Worm (Caenorhabditis elegans): ENCODE results near the gene fbxc-39.
"Not testable (repeated sequence)": the region's sequence is repeated elsewhere in the genome, so short reads cannot be mapped to it uniquely, and the experiment has no call there.

fbxc-39 gene

DNA sequence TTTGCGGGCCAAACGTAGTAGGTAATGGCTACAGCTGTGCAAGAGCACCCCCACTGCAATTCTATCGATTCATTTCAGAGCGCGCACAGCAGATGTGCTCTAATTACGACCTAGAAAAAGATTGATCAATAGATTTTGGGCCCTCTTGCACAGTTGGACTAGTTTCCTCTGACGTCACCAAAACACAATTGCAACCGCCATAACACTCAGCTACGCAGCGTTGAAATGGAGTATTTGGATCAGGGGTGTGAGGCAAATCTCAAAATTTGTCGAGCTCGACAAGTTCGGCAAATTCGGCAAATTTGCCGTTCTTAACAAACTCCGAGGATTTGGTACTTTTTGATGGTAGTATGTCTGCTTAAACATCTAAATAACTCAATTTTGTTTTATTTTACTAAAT, 21.6 kb upstream of the fbxc-39 start, which contains the start of gene fbxc-18:
fbxc-18 (minus strand) TSS at position 101 of the 400 bp plus-strand sequence.
- TF ChIP-seq ceh-48 (tag; optimal IDR thresholded peaks at IDR 0.05); hlh-30 (tag; optimal IDR thresholded peaks at IDR 0.05; ENCODE audit: insufficient read depth); pat-9 (tag; optimal IDR thresholded peaks at IDR 0.05): not testable (repeated sequence)

DNA sequence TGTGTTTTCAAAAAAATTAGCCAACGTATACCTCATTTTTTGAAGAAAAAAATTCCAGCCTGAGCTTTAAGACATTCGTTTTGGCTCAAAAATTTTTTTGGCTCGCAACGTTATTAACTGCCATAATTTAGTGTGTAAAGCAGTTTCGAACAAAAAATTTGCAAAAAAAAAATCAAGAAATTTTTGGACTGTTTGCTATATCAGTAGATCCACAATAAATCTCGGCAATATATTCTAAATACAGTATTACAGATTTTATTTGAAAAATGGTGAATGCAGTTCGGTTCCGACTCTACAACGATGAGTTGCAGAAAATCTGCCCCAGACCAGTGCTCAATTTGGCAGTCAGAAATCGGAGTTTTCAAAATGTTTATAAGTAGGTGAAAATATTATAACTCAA, 20.4 kb upstream of the fbxc-39 start, which contains the start of gene C32B5.6:
C32B5.6 (plus strand) TSS at position 301 of the 400 bp plus-strand sequence.
- TF ChIP-seq hlh-13 (GFP tag; optimal IDR thresholded peaks at IDR 0.05); gmeb-2 (tag; optimal IDR thresholded peaks at IDR 0.05); unc-86 (tag; optimal IDR thresholded peaks at IDR 0.05): not testable (repeated sequence)

ce11 chrII:972850-973249, 15.7 kb upstream of the fbxc-39 start, which contains the start of gene C32B5.15:
Gene C32B5.15, minus strand, starts transcription at chrII:972950.
- TF ChIP-seq tbx-7 (tag; optimal IDR thresholded peaks at IDR 0.05) (no peak), ttx-3 (tag; optimal IDR thresholded peaks at IDR 0.05) (no peak)

ce11 chrII:973999-974398, 14.5 kb upstream of the fbxc-39 start, which contains the start of gene fbxc-14:
Gene fbxc-14, plus strand, starts transcription at chrII:974299.
- TF ChIP-seq ceh-19 (GFP tag; optimal IDR thresholded peaks at IDR 0.05) (no peak), pag-3 (tag; optimal IDR thresholded peaks at IDR 0.05; ENCODE audit: borderline replicate concordance) (no peak), tbx-7 (tag; optimal IDR thresholded peaks at IDR 0.05) (no peak), hlh-15 (tag; optimal IDR thresholded peaks at IDR 0.05) (no peak), K02D7.2 (tag; optimal IDR thresholded peaks at IDR 0.05) (no peak), ttx-3 (tag; optimal IDR thresholded peaks at IDR 0.05) (no peak), gmeb-2 (tag; optimal IDR thresholded peaks at IDR 0.05) (no peak), ceh-45 (GFP tag; IDR thresholded peaks at IDR 0.05) (no peak)

DNA sequence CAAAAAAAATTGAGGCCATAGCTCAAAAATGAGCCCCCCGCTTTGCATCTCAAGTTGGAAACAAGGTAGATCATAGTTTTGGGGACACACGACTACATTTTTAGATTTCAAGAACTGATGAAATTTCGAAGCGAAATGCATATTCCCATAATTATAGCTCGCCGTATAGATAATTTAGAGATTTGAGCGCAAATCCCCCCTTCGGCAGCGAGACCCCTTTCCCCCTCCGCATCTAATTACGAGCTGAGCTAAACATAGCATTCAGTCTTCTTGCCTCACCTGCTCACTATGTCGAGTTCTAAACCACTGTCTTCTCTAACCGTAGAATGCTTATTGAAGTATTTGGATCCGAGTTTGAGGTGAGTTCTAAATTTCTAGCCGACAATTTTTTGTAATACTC, 9.4 kb upstream of the fbxc-39 start, which contains the start of the genes fbxc-17 and fbxc-15:
fbxc-17 (minus strand) TSS at position 101 of the 400 bp plus-strand sequence.
fbxc-15 (plus strand) TSS at position 289 of the 400 bp plus-strand sequence.
- no peak for TF ChIP-seq hlh-8 (tag; optimal IDR thresholded peaks at IDR 0.05)
- no peak for TF ChIP-seq pag-3 (tag; optimal IDR thresholded peaks at IDR 0.05; ENCODE audit: borderline replicate concordance)
- TF ChIP-seq pha-2 (tag; optimal IDR thresholded peaks at IDR 0.05) = no peak
- TF ChIP-seq eyg-1 (tag; optimal IDR thresholded peaks at IDR 0.05) = no peak
- TF ChIP-seq nhr-11 (tag; optimal IDR thresholded peaks at IDR 0.05) = no peak
- no peak for TF ChIP-seq npax-4 (tag; optimal IDR thresholded peaks at IDR 0.05)
- TF ChIP-seq odd-2 (tag; optimal IDR thresholded peaks at IDR 0.05) = no peak
- TF ChIP-seq ahr-1 (tag; optimal IDR thresholded peaks at IDR 0.05) = no peak
- TF ChIP-seq unc-86 (tag; optimal IDR thresholded peaks at IDR 0.05) = no peak
- TF ChIP-seq ama-1 (optimal IDR thresholded peaks at IDR 0.05) = no peak
- no peak for TF ChIP-seq ztf-16 (tag; optimal IDR thresholded peaks at IDR 0.05)
- no peak for TF ChIP-seq dmd-4 (tag; optimal IDR thresholded peaks at IDR 0.05; ENCODE audit: borderline replicate concordance)
- TF ChIP-seq sox-4 (tag; optimal IDR thresholded peaks at IDR 0.05) = no peak
- no peak for TF ChIP-seq ref-2 (tag; optimal IDR thresholded peaks at IDR 0.05)
- TF ChIP-seq ceh-24 (tag; optimal IDR thresholded peaks at IDR 0.05) = no peak
- TF ChIP-seq unc-3 (GFP tag; conservative IDR thresholded peaks at IDR 0.05) = no peak
- TF ChIP-seq unc-3 (tag; optimal IDR thresholded peaks at IDR 0.05) = no peak
- no peak for TF ChIP-seq fax-1 (tag; optimal IDR thresholded peaks at IDR 0.05)
- TF ChIP-seq dve-1 (tag; optimal IDR thresholded peaks at IDR 0.05) = no peak
- no peak for TF ChIP-seq pqm-1 (tag; optimal IDR thresholded peaks at IDR 0.05)
- no peak for TF ChIP-seq zip-5 (tag; optimal IDR thresholded peaks at IDR 0.05)

DNA sequence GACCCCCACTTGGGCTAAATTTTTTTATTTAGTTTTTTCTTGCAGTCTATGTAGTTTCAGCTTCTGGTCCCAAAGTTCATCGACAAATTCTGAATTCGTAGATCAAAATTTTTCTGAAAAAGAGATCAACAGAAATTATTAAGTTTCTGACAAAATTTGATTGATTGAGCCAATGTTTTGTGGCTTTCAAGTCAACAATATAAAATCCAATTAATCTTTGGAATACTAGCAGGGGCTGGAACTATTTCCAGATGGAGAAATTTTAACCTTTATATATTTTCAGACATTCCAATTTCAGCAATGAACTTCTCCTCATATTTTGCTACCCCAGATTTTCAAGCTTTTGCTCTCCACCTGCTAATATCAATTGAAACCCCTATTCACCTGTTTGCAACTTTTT, 5.7 kb upstream of the fbxc-39 start, which contains the start of gene srh-274:
srh-274 (plus strand) TSS at position 301 of the 400 bp plus-strand sequence.
- TF ChIP-seq ceh-45 (GFP tag; IDR thresholded peaks at IDR 0.05) = no peak
- TF ChIP-seq pqm-1 (tag; optimal IDR thresholded peaks at IDR 0.05) = no peak
- TF ChIP-seq T23F11.4 (GFP tag; optimal IDR thresholded peaks at IDR 0.05) = no peak
- TF ChIP-seq lim-6 (tag; optimal IDR thresholded peaks at IDR 0.05) = no peak
- TF ChIP-seq pax-1 (tag; optimal IDR thresholded peaks at IDR 0.05) = no peak
- no peak for TF ChIP-seq hlh-30 (tag; optimal IDR thresholded peaks at IDR 0.05; ENCODE audit: insufficient read depth)
- TF ChIP-seq nhr-232 (tag; optimal IDR thresholded peaks at IDR 0.05) = no peak
- TF ChIP-seq K02D7.2 (tag; optimal IDR thresholded peaks at IDR 0.05) = no peak
- no peak for TF ChIP-seq pros-1 (tag; optimal IDR thresholded peaks at IDR 0.05)
- TF ChIP-seq ref-2 (tag; optimal IDR thresholded peaks at IDR 0.05) = no peak
- no peak for TF ChIP-seq ceh-48 (tag; optimal IDR thresholded peaks at IDR 0.05)
- TF ChIP-seq tbx-7 (tag; optimal IDR thresholded peaks at IDR 0.05) = no peak
- no peak for TF ChIP-seq zip-5 (tag; optimal IDR thresholded peaks at IDR 0.05)
- TF ChIP-seq unc-3 (GFP tag; conservative IDR thresholded peaks at IDR 0.05) = no peak
- TF ChIP-seq unc-3 (tag; optimal IDR thresholded peaks at IDR 0.05) = no peak
- no peak for TF ChIP-seq ceh-19 (GFP tag; optimal IDR thresholded peaks at IDR 0.05)
- TF ChIP-seq che-1 (tag; optimal IDR thresholded peaks at IDR 0.05) = no peak
- TF ChIP-seq ahr-1 (tag; optimal IDR thresholded peaks at IDR 0.05) = no peak
- TF ChIP-seq ceh-34 (tag; optimal IDR thresholded peaks at IDR 0.05) = no peak
- no peak for TF ChIP-seq F13H6.1 (tag; optimal IDR thresholded peaks at IDR 0.05)

All from whole organism, late embryonic.